Worm (Caenorhabditis elegans) whole organism, L1 larva: ENCODE results near the gene C06E7.2.

ENCODE experiments used
- ceh-82 ChIP-seq, 3 experiments: fragments of 150-350 bp in 1 of 3; sonication (generic microtip) in 2 of 3; optimal IDR thresholded peaks; 2 replicates each; lab custom pipeline; 2014 to 2017; ENCODE audit warnings: missing biosample characterization in 3 of 3, missing genetic modification characterization in 3 of 3
- nhr-90 ChIP-seq: sonication (generic microtip); optimal IDR thresholded peaks from 2 replicates; lab custom pipeline; 2016; ENCODE audit warnings: mild to moderate bottlenecking, missing genetic modification characterization, missing compliant biosample characterization; ENCODE audit not compliant: poor library complexity
- xbp-1 ChIP-seq: sonication (generic microtip); optimal IDR thresholded peaks from 2 replicates; lab custom pipeline; 2016; ENCODE audit warnings: missing genetic modification characterization, missing compliant biosample characterization

DNA sequence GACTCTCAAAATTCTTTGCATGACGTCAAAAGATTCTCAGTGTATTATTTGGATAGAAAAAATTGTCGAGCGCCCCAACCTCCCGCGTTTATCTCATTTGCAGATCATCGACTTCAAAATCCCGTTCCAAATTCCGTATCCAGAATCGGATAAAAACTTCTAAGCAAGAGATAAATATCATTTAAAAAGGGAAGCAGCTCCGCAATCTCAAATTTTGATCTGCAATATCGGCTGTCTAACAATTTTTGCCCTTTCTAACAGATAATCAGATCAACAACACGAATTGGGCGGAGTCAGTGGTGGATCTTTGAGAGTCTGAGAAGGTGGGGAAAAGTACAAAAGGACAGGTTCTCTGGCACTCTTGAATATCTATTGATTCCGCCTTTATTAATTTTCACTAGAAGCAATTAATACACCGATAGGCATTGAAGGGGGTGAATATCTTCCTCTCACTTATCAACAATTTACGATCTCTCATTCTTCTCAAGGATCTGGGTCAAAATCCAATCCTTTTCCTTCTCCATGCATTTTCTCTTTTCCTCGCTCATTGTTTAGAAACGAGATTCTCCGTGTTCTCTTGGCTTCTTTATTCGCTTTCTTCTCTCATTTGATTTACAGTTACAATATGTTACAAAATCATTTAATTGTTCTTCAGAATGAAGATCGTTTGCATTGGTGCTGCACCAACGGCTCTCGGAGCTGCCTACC lies 46.1 kb downstream of the C06E7.2 start, which contains the start of gene glf-1:
- no peak for TF ChIP-seq nhr-90 (tag; lab: Kevin White, UChicago)
- no peak for TF ChIP-seq xbp-1 (tag; lab: Kevin White, UChicago)
- TF ChIP-seq ceh-82 (tag; optimal IDR thresholded peaks at IDR 0.05; lab: Kevin White, UChicago), result no peak
